Worm (Caenorhabditis elegans): ENCODE data around the gene K04H4.5.

The K04H4.5 gene

DNA sequence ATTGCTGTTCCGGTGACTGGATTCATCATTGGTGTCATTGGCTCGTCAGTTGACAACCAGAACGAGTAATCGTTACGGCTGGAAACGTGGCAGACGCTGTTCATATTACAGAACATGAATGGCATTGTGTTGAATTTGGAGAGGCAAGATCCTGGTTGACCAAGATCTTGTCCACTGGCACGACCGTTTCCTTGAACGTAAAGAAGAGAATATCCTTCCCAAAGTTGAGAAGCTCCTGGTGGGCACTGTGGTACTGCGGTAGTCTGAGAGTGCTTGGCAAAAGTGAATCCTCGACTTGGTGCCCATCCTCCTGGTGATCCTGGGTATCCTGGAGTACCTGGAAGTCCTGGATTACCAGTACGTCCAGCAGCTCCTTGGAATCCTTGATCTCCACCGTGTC is 21.2 kb upstream of the K04H4.5 start:
- TF ChIP-seq pha-2 (tag; optimal IDR thresholded peaks at IDR 0.05) (no peak), pat-9 (tag; optimal IDR thresholded peaks at IDR 0.05) (no peak), ahr-1 (tag; optimal IDR thresholded peaks at IDR 0.05) (no peak), unc-86 (tag; optimal IDR thresholded peaks at IDR 0.05) (no peak), fax-1 (tag; optimal IDR thresholded peaks at IDR 0.05) (no peak), K09A11.1 (tag; optimal IDR thresholded peaks at IDR 0.05; ENCODE audit: insufficient read depth) (no peak), sdc-2 (tag; optimal IDR thresholded peaks at IDR 0.05) (no peak), tbx-7 (tag; optimal IDR thresholded peaks at IDR 0.05) (no peak), odd-2 (tag; optimal IDR thresholded peaks at IDR 0.05) (no peak), ttx-3 (tag; optimal IDR thresholded peaks at IDR 0.05) (no peak), ceh-24 (tag; optimal IDR thresholded peaks at IDR 0.05) (no peak), ref-2 (tag; optimal IDR thresholded peaks at IDR 0.05) (no peak), C08G9.2 (tag; optimal IDR thresholded peaks at IDR 0.05) (no peak), eyg-1 (tag; optimal IDR thresholded peaks at IDR 0.05) (no peak), sox-4 (tag; optimal IDR thresholded peaks at IDR 0.05) (no peak), hlh-30 (tag; optimal IDR thresholded peaks at IDR 0.05; ENCODE audit: insufficient read depth) (no peak), hlh-8 (tag; optimal IDR thresholded peaks at IDR 0.05) (no peak), nhr-232 (tag; optimal IDR thresholded peaks at IDR 0.05) (no peak), ceh-2 (tag; optimal IDR thresholded peaks at IDR 0.05) (no peak), syd-9 (tag; optimal IDR thresholded peaks at IDR 0.05) (no peak)

DNA sequence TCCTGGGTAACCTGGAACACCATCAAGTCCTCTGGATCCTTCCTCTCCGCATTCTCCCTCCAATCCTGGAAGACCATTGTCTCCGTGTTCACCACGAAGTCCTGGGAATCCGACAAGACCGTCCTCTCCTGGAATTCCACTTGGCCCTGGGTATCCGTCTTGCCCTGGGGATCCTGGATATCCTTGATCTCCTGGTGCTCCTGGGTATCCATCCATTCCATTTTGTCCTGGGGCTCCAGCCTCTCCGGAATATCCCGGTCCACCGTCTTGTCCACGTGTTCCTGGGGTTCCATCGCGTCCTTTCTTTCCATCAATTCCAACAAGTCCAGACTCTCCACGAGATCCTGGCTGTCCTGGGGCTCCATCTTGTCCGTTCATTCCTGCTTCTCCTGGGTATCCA is 19.1 kb upstream of the K04H4.5 start:
- TF ChIP-seq hlh-8 (tag; optimal IDR thresholded peaks at IDR 0.05) = no peak

DNA sequence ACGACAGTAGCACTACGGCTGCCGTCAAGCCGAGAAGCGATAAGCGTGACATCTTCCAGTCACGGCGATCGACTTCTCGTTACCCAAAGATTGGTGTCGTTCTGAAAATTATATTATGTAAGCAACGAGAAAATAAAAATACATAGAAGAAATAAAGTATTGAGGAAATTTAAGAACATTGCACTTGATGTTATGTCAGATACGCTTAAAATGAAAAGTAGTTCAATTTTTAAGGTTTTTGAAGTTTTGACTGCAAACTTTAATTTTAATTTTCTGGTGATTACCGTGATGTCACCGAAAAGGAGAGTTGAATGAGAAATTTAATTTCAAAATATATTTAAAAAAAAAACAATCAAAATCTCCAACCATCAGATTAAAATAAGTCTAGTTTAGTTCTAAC is 14.8 kb upstream of the K04H4.5 start, which contains the start of gene emb-9:
Gene emb-9 (minus strand): TSS at position 101 of the 400 bp plus-strand sequence.
- no peak for TF ChIP-seq mec-3 (tag; optimal IDR thresholded peaks at IDR 0.05; ENCODE audit: borderline replicate concordance)
- TF ChIP-seq F13H6.1 (tag; optimal IDR thresholded peaks at IDR 0.05) = no peak
- no peak for TF ChIP-seq ceh-6 (GFP tag; optimal IDR thresholded peaks at IDR 0.05)
- TF ChIP-seq ceh-31 (tag; optimal IDR thresholded peaks at IDR 0.05) = no peak
- no peak for TF ChIP-seq fkh-10 (GFP tag; optimal IDR thresholded peaks at IDR 0.05)
- no peak for TF ChIP-seq unc-86 (tag; optimal IDR thresholded peaks at IDR 0.05)
- TF ChIP-seq K09A11.1 (tag; optimal IDR thresholded peaks at IDR 0.05; ENCODE audit: insufficient read depth) = no peak
- no peak for TF ChIP-seq elt-4 (tag; optimal IDR thresholded peaks at IDR 0.05)
- TF ChIP-seq nhr-11 (tag; optimal IDR thresholded peaks at IDR 0.05) = no peak
- TF ChIP-seq pha-2 (tag; optimal IDR thresholded peaks at IDR 0.05) = no peak
- TF ChIP-seq rnt-1 (tag; optimal IDR thresholded peaks at IDR 0.05) = no peak
- TF ChIP-seq ceh-9 (tag; optimal IDR thresholded peaks at IDR 0.05) = no peak
- TF ChIP-seq ref-2 (tag; optimal IDR thresholded peaks at IDR 0.05) = no peak
- no peak for TF ChIP-seq pqm-1 (tag; optimal IDR thresholded peaks at IDR 0.05)
- no peak for TF ChIP-seq zip-5 (tag; optimal IDR thresholded peaks at IDR 0.05)
- TF ChIP-seq gmeb-2 (tag; optimal IDR thresholded peaks at IDR 0.05) = no peak
- no peak for TF ChIP-seq C38D4.7 (GFP tag; optimal IDR thresholded peaks at IDR 0.05)
- TF ChIP-seq lim-6 (tag; optimal IDR thresholded peaks at IDR 0.05) = no peak
- TF ChIP-seq ahr-1 (tag; optimal IDR thresholded peaks at IDR 0.05) = no peak
- no peak for TF ChIP-seq npax-4 (tag; optimal IDR thresholded peaks at IDR 0.05)

DNA sequence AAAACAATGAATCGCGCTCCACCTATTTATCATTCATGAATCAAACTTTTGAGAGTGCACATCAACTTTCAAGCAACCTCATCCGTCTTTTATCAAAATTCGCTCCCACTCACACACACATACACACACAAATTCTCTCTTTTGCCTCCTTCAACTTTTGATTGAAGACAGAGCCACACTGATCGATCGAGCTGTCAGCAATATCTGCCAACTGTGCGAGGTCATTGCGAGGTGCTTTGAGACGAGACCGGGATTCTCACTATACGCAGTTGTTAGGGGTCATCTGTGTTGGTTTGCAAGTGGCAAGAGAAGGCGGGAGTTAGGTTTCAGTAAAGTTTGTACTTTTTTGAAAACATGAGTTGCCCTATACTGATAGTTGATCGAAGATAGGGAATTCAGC is 13.0 kb upstream of the K04H4.5 start:
- TF ChIP-seq ceh-31 (tag; optimal IDR thresholded peaks at IDR 0.05) (no peak), ceh-18 (tag; optimal IDR thresholded peaks at IDR 0.05) (peak; percentile 1), ceh-48 (tag; optimal IDR thresholded peaks at IDR 0.05) (no peak), pax-1 (tag; optimal IDR thresholded peaks at IDR 0.05) (no peak), pha-4 (tag; optimal IDR thresholded peaks at IDR 0.05) (no peak), fkh-10 (GFP tag; optimal IDR thresholded peaks at IDR 0.05) (no peak), unc-55 (GFP tag; optimal IDR thresholded peaks at IDR 0.05) (peak; percentile 97), zip-5 (tag; optimal IDR thresholded peaks at IDR 0.05) (no peak), hlh-6 (tag; optimal IDR thresholded peaks at IDR 0.05) (no peak), hlh-8 (tag; optimal IDR thresholded peaks at IDR 0.05) (no peak), madf-2 (tag; optimal IDR thresholded peaks at IDR 0.05) (no peak)
